Worm (Caenorhabditis elegans) whole organism, L4/young adult: Measurements from ENCODE around the gene nfu-1.

Experiments used
- W03F9.2 ChIP-seq: fragments of 150-350 bp; optimal IDR thresholded peaks from 2 replicates; lab custom pipeline; 2014; ENCODE audit warnings: missing biosample characterization, missing genetic modification characterization
- dao-5 ChIP-seq: sonication (generic microtip); optimal IDR thresholded peaks from 2 replicates; lab custom pipeline; 2016; ENCODE audit warnings: missing genotype, missing genetic modification characterization, moderate library complexity, missing compliant biosample characterization
- him-1 ChIP-seq: sonication (generic microtip); optimal IDR thresholded peaks from 2 replicates; lab custom pipeline; 2016; ENCODE audit warnings: missing genotype, missing genetic modification reagents, missing genetic modification characterization, missing compliant biosample characterization

- TF ChIP-seq him-1 (no peak), dao-5 (tag; lab: Kevin White, UChicago) (no peak), W03F9.2 (tag; lab: Kevin White, UChicago) (no peak)
Observed at ce11 chrIV:10420440-10420839, 33.2 kb downstream of the nfu-1 start.
